Worm (Caenorhabditis elegans): Measurements from ENCODE around the gene grd-5.

ce11 chrV:8586472-8586871, 32.4 kb upstream of the grd-5 start:
- TF ChIP-seq mab-5 (tag; optimal IDR thresholded peaks at IDR 0.05) (no peak), lin-13 (tag; optimal IDR thresholded peaks at IDR 0.05) (no peak), nhr-12 (tag; optimal IDR thresholded peaks at IDR 0.05) (no peak), unc-39 (tag; optimal IDR thresholded peaks at IDR 0.05) (no peak), ztf-11 (tag; optimal IDR thresholded peaks at IDR 0.05) (no peak)

Data from whole organism, mixed stage, embryonic.